Fruit fly (Drosophila melanogaster): ENCODE data around the gene CG9121.

- TF ChIP-seq h (optimal IDR thresholded peaks at IDR 0.05) (no peak), Sin3A (optimal IDR thresholded peaks at IDR 0.05) (no peak), ttk (optimal IDR thresholded peaks at IDR 0.05) (no peak)
Measured at dm6 chr2L:5070797-5071579, 20.1 kb upstream of the CG9121 start, which contains the start of gene RpL37A.
